Worm (Caenorhabditis elegans) whole organism, L3 larva: ENCODE results near the gene T05A8.8.

ENCODE experiments used
- elt-2 ChIP-seq: sonication (generic microtip); optimal IDR thresholded peaks from 2 replicates; lab custom pipeline; 2016; ENCODE audit warnings: missing genetic modification reagents, mild to moderate bottlenecking, missing genetic modification characterization, missing compliant biosample characterization
- nhr-25 ChIP-seq: sonication (generic microtip); optimal IDR thresholded peaks from 2 replicates; lab custom pipeline; 2017; ENCODE audit warnings: missing biosample characterization, missing genetic modification characterization
- skn-1 ChIP-seq: fragments of 150-350 bp; optimal IDR thresholded peaks from 2 replicates; lab custom pipeline; 2014; ENCODE audit warnings: missing biosample characterization, missing genetic modification characterization
- tbx-2 ChIP-seq: sonication (generic microtip); optimal IDR thresholded peaks from 2 replicates; lab custom pipeline; 2016; ENCODE audit warnings: mild to moderate bottlenecking, missing genetic modification characterization, missing compliant biosample characterization

ce11 chrII:2695079-2695478, 41.4 kb upstream of the T05A8.8 start:
- TF ChIP-seq elt-2 (tag; lab: Kevin White, UChicago) (no peak), skn-1 (no peak), nhr-25 (tag; lab: Kevin White, UChicago) (no peak), tbx-2 (no peak)
